Worm (Caenorhabditis elegans) whole organism, L2 larva: Measurements from ENCODE around the gene R13H4.6.

Experiments used
- C34F6.9 ChIP-seq: fragments of 150-350 bp; optimal IDR thresholded peaks from 2 replicates; lab custom pipeline; 2014; ENCODE audit warnings: missing biosample characterization, missing genetic modification characterization
- F13H6.1 ChIP-seq: sonication (generic microtip); optimal IDR thresholded peaks from 2 replicates; lab custom pipeline; 2016; ENCODE audit warnings: missing genetic modification characterization, missing compliant biosample characterization
- R02D3.7 ChIP-seq: fragments of 150-350 bp; optimal IDR thresholded peaks from 2 replicates; lab custom pipeline; 2014; ENCODE audit warnings: missing biosample characterization, missing genetic modification characterization
- Y55F3AM.14 ChIP-seq: fragments of 200-800 bp; sonication (Bioruptor generic); optimal IDR thresholded peaks from 2 replicates; lab custom pipeline; 2018; ENCODE audit warnings: mild to moderate bottlenecking, missing genetic modification characterization, missing compliant biosample characterization
- ZK546.5 ChIP-seq: sonication (generic microtip); optimal IDR thresholded peaks from 2 replicates; lab custom pipeline; 2017; ENCODE audit warnings: missing biosample characterization, missing genetic modification characterization
- alr-1 ChIP-seq: fragments of 150-350 bp; optimal IDR thresholded peaks from 2 replicates; lab custom pipeline; 2014; ENCODE audit warnings: missing biosample characterization, missing genetic modification characterization
- ama-1 ChIP-seq: fragments of 150-350 bp; optimal IDR thresholded peaks from 2 replicates; lab custom pipeline; 2018; ENCODE audit warnings: inconsistent platforms
- ceh-16 ChIP-seq: fragments of 150-350 bp; optimal IDR thresholded peaks from 2 replicates; lab custom pipeline; 2014; ENCODE audit warnings: missing biosample characterization, missing genetic modification characterization
- ceh-82 ChIP-seq: fragments of 150-350 bp; optimal IDR thresholded peaks from 2 replicates; lab custom pipeline; 2014; ENCODE audit warnings: missing biosample characterization, missing genetic modification characterization
- crh-2 ChIP-seq: sonication (generic microtip); optimal IDR thresholded peaks from 2 replicates; lab custom pipeline; 2017; ENCODE audit warnings: missing biosample characterization, missing genetic modification characterization
- egl-27 ChIP-seq: sonication (generic microtip); optimal IDR thresholded peaks from 3 replicates; lab custom pipeline; 2017; ENCODE audit warnings: missing biosample characterization, missing genetic modification reagents, missing genetic modification characterization
- elt-1 ChIP-seq: fragments of 150-350 bp; optimal IDR thresholded peaks from 2 replicates; lab custom pipeline; 2014; ENCODE audit warnings: missing biosample characterization, missing genetic modification characterization
- fos-1 ChIP-seq: fragments of 150-350 bp; optimal IDR thresholded peaks from 2 replicates; lab custom pipeline; 2014; ENCODE audit warnings: missing biosample characterization, missing genetic modification characterization
- lin-11 ChIP-seq: fragments of 150-350 bp; sonication (generic microtip); optimal IDR thresholded peaks from 2 replicates; lab custom pipeline; 2014; ENCODE audit warnings: missing biosample characterization, missing genetic modification characterization, inconsistent platforms, mixed read lengths
- lin-13 ChIP-seq: fragments of 150-350 bp; optimal IDR thresholded peaks from 2 replicates; lab custom pipeline; 2014; ENCODE audit warnings: missing biosample characterization, missing genetic modification reagents, missing genetic modification characterization
- lin-39 ChIP-seq: fragments of 150-350 bp; optimal IDR thresholded peaks from 2 replicates; lab custom pipeline; 2014; ENCODE audit warnings: missing biosample characterization, missing genetic modification reagents, missing genetic modification characterization
- lsy-2 ChIP-seq, 2 experiments: fragments of 150-350 bp in 1 of 2; sonication (generic microtip) in 1 of 2; optimal IDR thresholded peaks; 2 replicates each; lab custom pipeline; 2014 to 2017; ENCODE audit warnings: missing biosample characterization in 2 of 2, missing genetic modification characterization in 2 of 2
- mbf-1 ChIP-seq: sonication (generic microtip); optimal IDR thresholded peaks from 2 replicates; lab custom pipeline; 2017; ENCODE audit warnings: missing biosample characterization, missing genetic modification characterization
- mdl-1 ChIP-seq, 2 experiments: fragments of 150-350 bp in 1 of 2; sonication (generic microtip) in 1 of 2; optimal IDR thresholded peaks; 2 replicates each; lab custom pipeline; 2017; ENCODE audit warnings: missing biosample characterization in 2 of 2, missing genetic modification characterization in 2 of 2
- nhr-10 ChIP-seq: sonication (generic microtip); optimal IDR thresholded peaks from 2 replicates; lab custom pipeline; 2017; ENCODE audit warnings: missing biosample characterization, missing genetic modification characterization
- nhr-11 ChIP-seq: fragments of 150-350 bp; optimal IDR thresholded peaks from 2 replicates; lab custom pipeline; 2014; ENCODE audit warnings: missing biosample characterization, missing genetic modification characterization
- nhr-12 ChIP-seq: fragments of 150-350 bp; optimal IDR thresholded peaks from 2 replicates; lab custom pipeline; 2014; ENCODE audit warnings: missing biosample characterization, missing genetic modification characterization
- nhr-129 ChIP-seq: fragments of 150-350 bp; optimal IDR thresholded peaks from 2 replicates; lab custom pipeline; 2014; ENCODE audit warnings: missing biosample characterization, missing genetic modification characterization
- nhr-21 ChIP-seq: fragments of 150-350 bp; optimal IDR thresholded peaks from 2 replicates; lab custom pipeline; 2014; ENCODE audit warnings: missing biosample characterization, missing genetic modification characterization
- nhr-23 ChIP-seq: fragments of 150-350 bp; optimal IDR thresholded peaks from 2 replicates; lab custom pipeline; 2014; ENCODE audit warnings: missing biosample characterization, missing genetic modification reagents, missing genetic modification characterization
- nhr-237 ChIP-seq: fragments of 150-350 bp; optimal IDR thresholded peaks from 2 replicates; lab custom pipeline; 2014; ENCODE audit warnings: missing biosample characterization, missing genetic modification characterization
- nhr-25 ChIP-seq: fragments of 150-350 bp; sonication (generic microtip); optimal IDR thresholded peaks from 3 replicates; lab custom pipeline; 2014; ENCODE audit warnings: missing biosample characterization, missing genetic modification characterization
- nhr-6 ChIP-seq: fragments of 150-350 bp; optimal IDR thresholded peaks from 2 replicates; lab custom pipeline; 2014; ENCODE audit warnings: missing biosample characterization, missing genetic modification characterization
- nhr-77 ChIP-seq: fragments of 150-350 bp; optimal IDR thresholded peaks from 2 replicates; lab custom pipeline; 2014; ENCODE audit warnings: missing biosample characterization, missing genetic modification characterization
- peb-1 ChIP-seq: fragments of 150-350 bp; optimal IDR thresholded peaks from 2 replicates; lab custom pipeline; 2014; ENCODE audit warnings: missing biosample characterization, missing genetic modification characterization
- sem-4 ChIP-seq: fragments of 150-350 bp; optimal IDR thresholded peaks from 2 replicates; lab custom pipeline; 2014; ENCODE audit warnings: missing biosample characterization, missing genetic modification reagents, missing genetic modification characterization
- skn-1 ChIP-seq: sonication (generic microtip); optimal IDR thresholded peaks from 2 replicates; lab custom pipeline; 2017; ENCODE audit warnings: missing biosample characterization, missing genetic modification characterization
- sma-3 ChIP-seq: sonication (generic microtip); optimal IDR thresholded peaks from 2 replicates; lab custom pipeline; 2016; ENCODE audit warnings: missing genetic modification reagents, missing genetic modification characterization, missing compliant biosample characterization
- sma-9 ChIP-seq, 2 experiments: fragments of 150-350 bp in 1 of 2; sonication (generic microtip) in 1 of 2; optimal IDR thresholded peaks; 2 replicates each; lab custom pipeline; 2014 to 2016; ENCODE audit warnings: missing genetic modification characterization in 2 of 2, mild to moderate bottlenecking in 1 of 2, missing biosample characterization in 1 of 2, missing compliant biosample characterization in 1 of 2, missing genetic modification reagents in 1 of 2, moderate library complexity in 1 of 2
- snpc-4 ChIP-seq: fragments of 150-350 bp; optimal IDR thresholded peaks from 2 replicates; lab custom pipeline; 2014; ENCODE audit warnings: missing biosample characterization, missing genetic modification characterization
- unc-55 ChIP-seq: fragments of 150-350 bp; sonication (generic microtip); optimal IDR thresholded peaks from 3 replicates; lab custom pipeline; 2014; ENCODE audit warnings: missing biosample characterization, missing genetic modification reagents, missing genetic modification characterization
- unc-62 ChIP-seq: fragments of 150-350 bp; optimal IDR thresholded peaks from 2 replicates; lab custom pipeline; 2014; ENCODE audit warnings: missing biosample characterization, missing genetic modification reagents, missing genetic modification characterization
- ztf-1 ChIP-seq: fragments of 200-800 bp; sonication (Bioruptor generic); conservative IDR thresholded peaks from 2 replicates; pipeline ENCODE4 v1.3.6; 2022; ENCODE audit warnings: missing genetic modification characterization, missing compliant biosample characterization
- ztf-11 ChIP-seq: sonication (generic microtip); optimal IDR thresholded peaks from 2 replicates; lab custom pipeline; 2017; ENCODE audit warnings: missing biosample characterization, missing genetic modification characterization
- ztf-4 ChIP-seq: fragments of 150-350 bp; optimal IDR thresholded peaks from 2 replicates; lab custom pipeline; 2014; ENCODE audit warnings: missing biosample characterization, missing genetic modification characterization

R13H4.6 gene

DNA sequence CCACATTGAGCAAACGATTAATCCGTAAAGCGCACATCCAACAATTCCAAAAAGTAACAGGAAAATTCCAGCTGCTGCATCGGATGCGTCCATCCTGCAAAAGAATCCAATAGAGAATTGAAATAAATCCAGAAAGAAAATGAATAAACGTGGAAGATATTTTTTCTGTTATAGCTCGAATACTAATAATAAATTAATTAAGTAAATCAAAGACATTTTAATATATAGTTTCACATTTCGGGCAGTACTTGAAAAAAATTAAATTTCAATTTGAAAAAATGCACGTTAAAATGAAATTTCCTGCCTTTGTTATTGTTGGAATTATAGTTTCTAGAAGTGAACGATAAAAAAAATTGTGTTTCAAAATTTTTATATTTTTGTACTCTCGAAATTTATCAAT lies 5.2 kb downstream of the R13H4.6 start, which contains the start of gene R13H4.7:
TSS of gene R13H4.7 (minus strand) at position 101 of the 400 bp plus-strand sequence.
- TF ChIP-seq unc-55 = no peak
- TF ChIP-seq nhr-23 (tag; lab: Kevin White, UChicago) = no peak
- no peak for TF ChIP-seq mbf-1 (tag; lab: Kevin White, UChicago)
- TF ChIP-seq egl-27 = no peak
- no peak for TF ChIP-seq ceh-16
- TF ChIP-seq lin-11 (tag; lab: Kevin White, UChicago) = no peak
- TF ChIP-seq ama-1 (lab: Kevin White, UChicago) = no peak
- no peak for TF ChIP-seq nhr-129 (tag; lab: Kevin White, UChicago)
- no peak for TF ChIP-seq nhr-25 (tag; lab: Kevin White, UChicago)
- TF ChIP-seq sma-9 (GFP tag; optimal IDR thresholded peaks at IDR 0.05; lab: Kevin White, UChicago) = no peak
- no peak for TF ChIP-seq sma-9 (tag; optimal IDR thresholded peaks at IDR 0.05; lab: Kevin White, UChicago)
- no peak for TF ChIP-seq lin-39 (tag; lab: Kevin White, UChicago)
- TF ChIP-seq crh-2 (tag; lab: Kevin White, UChicago) = no peak
- TF ChIP-seq nhr-77 (tag; lab: Kevin White, UChicago) = no peak
- TF ChIP-seq ztf-11 (tag; lab: Kevin White, UChicago) = no peak
- no peak for TF ChIP-seq ceh-82 (tag; lab: Kevin White, UChicago)
- TF ChIP-seq F13H6.1 (tag; lab: Kevin White, UChicago) = no peak
- TF ChIP-seq, all 48 proteins: peak for 0

- TF ChIP-seq egl-27 = no peak
- TF ChIP-seq nhr-23 (tag; lab: Kevin White, UChicago) = no peak
- TF ChIP-seq mbf-1 (tag; lab: Kevin White, UChicago) = no peak
- no peak for TF ChIP-seq ztf-1 (GFP tag; lab: Robert Waterston, UW)
- no peak for TF ChIP-seq lin-11 (tag; lab: Kevin White, UChicago)
- TF ChIP-seq mdl-1 (tag; optimal IDR thresholded peaks at IDR 0.05; lab: Kevin White, UChicago) = no peak
- no peak for TF ChIP-seq nhr-10 (tag; lab: Kevin White, UChicago)
- TF ChIP-seq, all 48 proteins: peak for 0
Observed at ce11 chrV:11875060-11875459, 12.1 kb downstream of the R13H4.6 start, which contains the start of gene sulp-4. sulp-4 (plus strand) TSS chrV:11875360.

DNA sequence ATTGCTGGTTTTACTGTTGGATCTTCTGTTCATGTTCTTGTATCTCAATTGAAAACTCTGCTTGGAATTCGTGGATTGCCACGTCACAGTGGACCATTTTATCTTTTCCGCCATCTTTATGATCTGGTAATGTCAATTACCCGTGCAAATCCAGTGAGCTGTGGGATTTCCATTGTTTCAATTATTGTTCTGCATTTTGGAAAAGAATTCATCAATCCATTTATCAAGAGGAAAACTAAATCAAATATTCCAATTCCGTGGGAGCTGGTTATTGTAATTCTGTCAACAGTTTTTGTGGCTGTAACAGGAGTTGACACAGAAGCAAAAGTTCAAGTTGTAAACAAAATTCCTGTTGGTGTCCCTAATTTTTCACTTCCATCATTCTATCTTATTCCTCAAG lies 13.7 kb downstream of the R13H4.6 start:
- TF ChIP-seq nhr-237 (tag; lab: Kevin White, UChicago) (no peak), ztf-11 (tag; lab: Kevin White, UChicago) (no peak), nhr-77 (tag; lab: Kevin White, UChicago) (no peak), snpc-4 (tag; lab: Kevin White, UChicago) (no peak), R02D3.7 (tag; lab: Kevin White, UChicago) (no peak), nhr-11 (no peak)

- no peak for TF ChIP-seq alr-1 (tag; lab: Kevin White, UChicago)
- TF ChIP-seq, all 48 proteins: peak for 0
Observed at ce11 chrV:11879732-11880131, 16.8 kb downstream of the R13H4.6 start, which contains the start of gene sulp-5. sulp-5 (plus strand) TSS chrV:11880032.

ce11 chrV:11883215-11883614 lies 20.3 kb downstream of the R13H4.6 start:
- TF ChIP-seq nhr-129 (tag; lab: Kevin White, UChicago) = peak; percentile 34
- TF ChIP-seq sma-9 (GFP tag; optimal IDR thresholded peaks at IDR 0.05; lab: Kevin White, UChicago) = peak; percentile 2
- no peak for TF ChIP-seq sma-9 (tag; optimal IDR thresholded peaks at IDR 0.05; lab: Kevin White, UChicago)
- no peak for TF ChIP-seq C34F6.9 (tag; lab: Kevin White, UChicago)

ce11 chrV:11885087-11885486 lies 22.2 kb downstream of the R13H4.6 start:
- TF ChIP-seq nhr-25 (tag; lab: Kevin White, UChicago) (no peak), ceh-82 (tag; lab: Kevin White, UChicago) (no peak), crh-2 (tag; lab: Kevin White, UChicago) (peak; percentile 44), fos-1 (tag; lab: Kevin White, UChicago) (peak; percentile 50), snpc-4 (tag; lab: Kevin White, UChicago) (no peak), elt-1 (tag; lab: Kevin White, UChicago) (no peak), nhr-129 (tag; lab: Kevin White, UChicago) (peak; percentile 65), lin-11 (tag; lab: Kevin White, UChicago) (no peak), sma-3 (GFP tag; lab: Kevin White, UChicago) (no peak), unc-62 (GFP tag; lab: Kevin White, UChicago) (no peak), alr-1 (tag; lab: Kevin White, UChicago) (no peak), sem-4 (tag; lab: Kevin White, UChicago) (no peak), nhr-6 (tag; lab: Kevin White, UChicago) (no peak), nhr-21 (no peak), skn-1 (tag; lab: Kevin White, UChicago) (no peak), ZK546.5 (no peak), sma-9 (GFP tag; optimal IDR thresholded peaks at IDR 0.05; lab: Kevin White, UChicago) (peak; percentile 71), sma-9 (tag; optimal IDR thresholded peaks at IDR 0.05; lab: Kevin White, UChicago) (no peak), lin-13 (GFP tag; lab: Kevin White, UChicago) (no peak), lsy-2 (tag; optimal IDR thresholded peaks at IDR 0.05; lab: Kevin White, UChicago) (no peak), nhr-11 (no peak), F13H6.1 (tag; lab: Kevin White, UChicago) (peak; percentile 4), nhr-12 (tag; lab: Kevin White, UChicago) (no peak), ceh-16 (no peak), peb-1 (no peak), ztf-11 (tag; lab: Kevin White, UChicago) (no peak), lin-39 (tag; lab: Kevin White, UChicago) (no peak), ztf-4 (tag; lab: Kevin White, UChicago) (no peak), nhr-23 (tag; lab: Kevin White, UChicago) (no peak), Y55F3AM.14 (GFP tag; lab: Kevin White, UChicago) (no peak)
